Worm (Caenorhabditis elegans) whole organism, L4 larva: Measurements from ENCODE around the gene his-38.

ENCODE experiments used
- F37D6.2 ChIP-seq: sonication (generic microtip); optimal IDR thresholded peaks from 2 replicates; lab custom pipeline; 2016; ENCODE audit warnings: mild to moderate bottlenecking, missing genetic modification characterization, missing compliant biosample characterization
- R02D3.7 ChIP-seq: fragments of 150-350 bp; sonication (generic microtip); optimal IDR thresholded peaks from 3 replicates; lab custom pipeline; 2014; ENCODE audit warnings: missing biosample characterization, missing genetic modification characterization
- aly-2 ChIP-seq: sonication (generic microtip); optimal IDR thresholded peaks from 2 replicates; lab custom pipeline; 2018; ENCODE audit warnings: missing biosample characterization, missing genetic modification characterization
- attf-4 ChIP-seq: sonication (generic microtip); optimal IDR thresholded peaks from 3 replicates; lab custom pipeline; 2017; ENCODE audit warnings: missing biosample characterization, missing genetic modification characterization
- ceh-28 ChIP-seq: fragments of 150-350 bp; optimal IDR thresholded peaks from 2 replicates; lab custom pipeline; 2014; ENCODE audit warnings: missing biosample characterization, missing genetic modification reagents, missing genetic modification characterization
- ces-1 ChIP-seq: fragments of 150-350 bp; sonication (generic microtip); optimal IDR thresholded peaks from 4 replicates; lab custom pipeline; 2014; ENCODE audit warnings: missing biosample characterization, missing genetic modification reagents, missing genetic modification characterization
- cey-2 ChIP-seq: sonication (generic microtip); optimal IDR thresholded peaks from 3 replicates; lab custom pipeline; 2017; ENCODE audit warnings: missing genetic modification characterization, mild to moderate bottlenecking, missing compliant biosample characterization, antibody characterized with exemption, borderline replicate concordance; ENCODE audit not compliant: insufficient read depth
- ctbp-1 ChIP-seq: fragments of 200-800 bp; sonication (Bioruptor generic); IDR thresholded peaks from 2 replicates; pipeline ENCODE4 v1.3.6; 2022; ENCODE audit warnings: missing genetic modification reagents, missing genetic modification characterization, missing compliant biosample characterization
- daf-16 ChIP-seq, 3 experiments: sonication (generic microtip); optimal IDR thresholded peaks; 2 replicates each; lab custom pipeline; 2016 to 2017; ENCODE audit warnings: missing genetic modification characterization in 3 of 3, missing genetic modification reagents in 3 of 3, mild to moderate bottlenecking in 2 of 3, missing compliant biosample characterization in 2 of 3, missing biosample characterization in 1 of 3, moderate library complexity in 1 of 3
- daf-8 ChIP-seq: fragments of 200-800 bp; sonication (Bioruptor generic); IDR thresholded peaks from 2 replicates; pipeline ENCODE4 v1.3.6; 2022; ENCODE audit warnings: missing genetic modification characterization, missing compliant biosample characterization
- dmd-6 ChIP-seq: fragments of 200-800 bp; sonication (Bioruptor generic); IDR thresholded peaks from 2 replicates; pipeline ENCODE4 v1.3.6; 2022; ENCODE audit warnings: missing genetic modification reagents, missing genetic modification characterization, missing compliant biosample characterization
- dmd-8 ChIP-seq: fragments of 200-800 bp; sonication (Bioruptor generic); IDR thresholded peaks from 2 replicates; pipeline ENCODE4 v1.3.6; 2022; ENCODE audit warnings: missing genetic modification characterization, missing compliant biosample characterization
- dpl-1 ChIP-seq: fragments of 150-350 bp; optimal IDR thresholded peaks from 2 replicates; lab custom pipeline; 2014; ENCODE audit warnings: missing biosample characterization, missing genetic modification reagents, missing genetic modification characterization
- duxl-1 ChIP-seq: sonication (generic microtip); optimal IDR thresholded peaks from 2 replicates; lab custom pipeline; 2016; ENCODE audit warnings: mild to moderate bottlenecking, missing genetic modification characterization, moderate library complexity, missing compliant biosample characterization; ENCODE audit not compliant: poor library complexity
- gei-8 ChIP-seq: fragments of 200-800 bp; sonication (Bioruptor generic); optimal IDR thresholded peaks from 2 replicates; lab custom pipeline; 2018; ENCODE audit warnings: mild to moderate bottlenecking, missing genetic modification characterization, missing compliant biosample characterization
- hlh-11 ChIP-seq: fragments of 200-800 bp; sonication (Bioruptor generic); optimal IDR thresholded peaks from 2 replicates; lab custom pipeline; 2018; ENCODE audit warnings: mild to moderate bottlenecking, missing genetic modification characterization, missing compliant biosample characterization
- hlh-30 ChIP-seq: sonication (generic microtip); optimal IDR thresholded peaks from 2 replicates; lab custom pipeline; 2017; ENCODE audit warnings: antibody characterized with exemption, mild to moderate bottlenecking, missing genetic modification characterization, missing compliant biosample characterization; ENCODE audit not compliant: insufficient read depth
- jun-1 ChIP-seq: fragments of 150-350 bp; optimal IDR thresholded peaks from 2 replicates; lab custom pipeline; 2014; ENCODE audit warnings: missing biosample characterization, missing genetic modification reagents, missing genetic modification characterization
- lin-1 ChIP-seq: fragments of 200-800 bp; sonication (Bioruptor generic); IDR thresholded peaks from 2 replicates; pipeline ENCODE4 v1.3.6; 2022; ENCODE audit warnings: missing genetic modification reagents, missing genetic modification characterization, missing compliant biosample characterization
- lin-29 ChIP-seq: fragments of 200-800 bp; sonication (Bioruptor generic); IDR thresholded peaks from 2 replicates; pipeline ENCODE4 v1.3.6; 2022; ENCODE audit warnings: missing genetic modification reagents, missing genetic modification characterization, missing compliant biosample characterization
- lsy-2 ChIP-seq, 2 experiments: fragments of 150-350 bp in 1 of 2; sonication (generic microtip) in 1 of 2; optimal IDR thresholded peaks; 2 replicates each; lab custom pipeline; 2014 to 2017; ENCODE audit warnings: missing biosample characterization in 2 of 2, missing genetic modification characterization in 2 of 2
- madf-5 ChIP-seq, 2 experiments: fragments of 200-800 bp; sonication (Bioruptor generic); IDR thresholded peaks; 2 replicates each; pipeline ENCODE4 v1.3.6; 2022; ENCODE audit warnings: missing compliant biosample characterization in 2 of 2, missing genetic modification characterization in 2 of 2
- mdt-29 ChIP-seq: fragments of 200-800 bp; sonication (Bioruptor generic); IDR thresholded peaks from 2 replicates; pipeline ENCODE4 v1.3.6; 2022; ENCODE audit warnings: missing genetic modification reagents, missing genetic modification characterization, missing compliant biosample characterization
- mep-1 ChIP-seq: fragments of 150-350 bp; sonication (generic microtip); optimal IDR thresholded peaks from 3 replicates; lab custom pipeline; 2014; ENCODE audit warnings: missing biosample characterization, missing genetic modification characterization
- mes-2 ChIP-seq: sonication (generic microtip); optimal IDR thresholded peaks from 2 replicates; lab custom pipeline; 2016; ENCODE audit warnings: missing genotype, mild to moderate bottlenecking, missing genetic modification characterization, missing compliant biosample characterization; ENCODE audit not compliant: poor library complexity, severe bottlenecking
- nhr-102 ChIP-seq: sonication (generic microtip); optimal IDR thresholded peaks from 2 replicates; lab custom pipeline; 2016; ENCODE audit warnings: mild to moderate bottlenecking, missing genetic modification characterization, moderate library complexity, missing compliant biosample characterization
- nhr-42 ChIP-seq: fragments of 200-800 bp; sonication (Bioruptor generic); IDR thresholded peaks from 2 replicates; pipeline ENCODE4 v1.3.6; 2022; ENCODE audit warnings: missing genetic modification characterization, missing compliant biosample characterization
- nhr-6 ChIP-seq: fragments of 150-350 bp; optimal IDR thresholded peaks from 2 replicates; lab custom pipeline; 2014; ENCODE audit warnings: missing biosample characterization, missing genetic modification characterization
- nhr-77 ChIP-seq: fragments of 150-350 bp; optimal IDR thresholded peaks from 2 replicates; lab custom pipeline; 2014; ENCODE audit warnings: missing biosample characterization, missing genetic modification characterization
- pqm-1 ChIP-seq: sonication (generic microtip); optimal IDR thresholded peaks from 2 replicates; lab custom pipeline; 2017; ENCODE audit warnings: missing biosample characterization, missing genetic modification characterization
- snpc-4 ChIP-seq: fragments of 150-350 bp; optimal IDR thresholded peaks from 2 replicates; lab custom pipeline; 2014; ENCODE audit warnings: missing biosample characterization, missing genetic modification characterization
- spr-1 ChIP-seq: sonication (generic microtip); optimal IDR thresholded peaks from 2 replicates; lab custom pipeline; 2016; ENCODE audit warnings: mild to moderate bottlenecking, missing genetic modification characterization, missing compliant biosample characterization
- tra-1 ChIP-seq: fragments of 200-800 bp; sonication (Bioruptor generic); IDR thresholded peaks from 2 replicates; pipeline ENCODE4 v1.3.6; 2022; ENCODE audit warnings: missing genetic modification reagents, missing genetic modification characterization, missing compliant biosample characterization
- unc-39 ChIP-seq: sonication (generic microtip); optimal IDR thresholded peaks from 2 replicates; lab custom pipeline; 2017; ENCODE audit warnings: missing biosample characterization, missing genetic modification characterization
- zag-1 ChIP-seq: fragments of 150-350 bp; optimal IDR thresholded peaks from 2 replicates; lab custom pipeline; 2014; ENCODE audit warnings: missing biosample characterization, missing genetic modification characterization
- ztf-7 ChIP-seq: fragments of 150-350 bp; optimal IDR thresholded peaks from 2 replicates; lab custom pipeline; 2014; ENCODE audit warnings: missing biosample characterization, missing genetic modification characterization

The his-38 gene

DNA sequence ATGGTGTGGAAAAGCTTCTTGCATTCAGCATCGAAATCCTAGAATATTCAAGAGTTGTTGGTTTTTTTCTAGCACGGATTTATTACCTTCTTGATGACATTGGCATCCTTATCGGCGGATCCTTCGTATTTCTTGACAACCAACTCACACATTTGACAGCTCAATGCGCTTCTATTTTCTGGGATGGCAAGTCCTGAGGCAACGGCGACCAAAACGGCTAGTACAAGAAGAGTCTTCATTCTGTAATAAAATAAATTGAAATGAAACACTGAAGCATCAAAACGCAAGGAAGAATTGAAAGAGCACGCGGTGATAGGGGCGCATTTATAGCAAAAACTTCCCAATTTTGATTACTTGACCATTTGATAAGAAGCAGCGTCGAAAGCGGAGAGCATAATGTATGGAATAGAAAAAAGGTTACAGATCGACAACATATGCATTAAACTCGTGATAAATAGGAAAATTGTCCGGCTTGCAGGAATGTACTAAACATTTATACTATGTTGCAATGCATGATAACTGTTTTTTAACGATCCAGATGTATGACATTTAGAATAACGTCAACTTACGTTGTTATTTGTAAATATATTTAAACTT lies 10.5 kb upstream of the his-38 start, which contains the start of gene spp-5 (continued):
- TF ChIP-seq duxl-1 (no peak), lin-29 (no peak), unc-39 (tag; lab: Kevin White, UChicago) (no peak), ceh-28 (tag; lab: Kevin White, UChicago) (no peak), R02D3.7 (no peak), mes-2 (tag; lab: Kevin White, UChicago) (peak; percentile 32), F37D6.2 (no peak), hlh-30 (tag; lab: Kevin White, UChicago) (peak; percentile 53), lin-1 (GFP tag; lab: Robert Waterston, UW) (0 out of 2 replicates have a peak, but pooled peaks have one; percentile 12), gei-8 (GFP tag; lab: Kevin White, UChicago) (no peak), aly-2 (tag; lab: Kevin White, UChicago) (no peak), nhr-42 (GFP tag; lab: Robert Waterston, UW) (no peak), attf-4 (no peak), pqm-1 (peak; percentile 86), daf-8 (no peak), nhr-102 (tag; lab: Kevin White, UChicago) (peak; percentile 39), ces-1 (GFP tag; lab: Kevin White, UChicago) (no peak), lsy-2 (tag; optimal IDR thresholded peaks at IDR 0.05; lab: Kevin White, UChicago) (no peak), jun-1 (no peak), dmd-8 (no peak), ztf-7 (tag; lab: Kevin White, UChicago) (no peak), nhr-77 (tag; lab: Kevin White, UChicago) (peak; percentile 92), snpc-4 (no peak), nhr-6 (tag; lab: Kevin White, UChicago) (no peak), mdt-29 (GFP tag; lab: Robert Waterston, UW) (no peak), spr-1 (no peak), cey-2 (tag; lab: Kevin White, UChicago) (no peak), dpl-1 (GFP tag; lab: Kevin White, UChicago) (no peak), madf-5 (GFP tag; IDR thresholded peaks at IDR 0.05; lab: Robert Waterston, UW) (no peak), mep-1 (tag; lab: Kevin White, UChicago) (peak; percentile 19), ctbp-1 (GFP tag; lab: Robert Waterston, UW) (no peak), tra-1 (GFP tag; lab: Robert Waterston, UW) (peak; percentile 83)

DNA sequence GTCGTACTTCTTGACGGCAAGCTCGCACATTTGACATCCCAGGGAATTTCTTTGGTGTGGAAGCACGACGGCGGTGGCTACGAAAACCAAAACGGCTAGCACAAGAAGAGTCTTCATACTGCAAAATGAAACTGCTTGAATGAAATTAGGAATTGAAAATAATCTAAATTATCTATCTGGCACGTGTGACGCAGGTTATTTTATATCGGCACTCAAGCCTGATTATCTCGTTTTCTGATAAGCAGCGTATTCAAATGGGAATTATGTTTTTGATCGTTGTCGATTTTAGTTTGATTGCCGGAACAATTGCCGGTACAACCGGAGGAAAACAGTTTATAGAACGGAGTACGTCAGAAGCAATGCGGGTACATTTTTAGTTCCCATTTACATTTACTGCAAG lies 9.0 kb upstream of the his-38 start, which contains the start of gene spp-4:
Gene spp-4 (minus strand): TSS at position 118 of the 400 bp plus-strand sequence.
- TF ChIP-seq hlh-11 (tag; lab: Kevin White, UChicago) (peak; percentile 3), zag-1 (tag; lab: Kevin White, UChicago) (no peak), cey-2 (tag; lab: Kevin White, UChicago) (no peak), dmd-6 (GFP tag; lab: Robert Waterston, UW) (peak; percentile 62), daf-16 (GFP tag; optimal IDR thresholded peaks at IDR 0.05; lab: Kevin White, UChicago) (no peak), daf-16 (tag; optimal IDR thresholded peaks at IDR 0.05; lab: Kevin White, UChicago) (peak; percentile 78)
- TF ChIP-seq, all 104 proteins: peak for 3
